Worm (Caenorhabditis elegans) whole organism, midembryonic: Measurements from ENCODE around the gene srxa-7.

Experiments
- T22C8.4 ChIP-seq: fragments of 200-800 bp; sonication (Bioruptor generic); IDR thresholded peaks from 2 replicates; pipeline ENCODE4 v1.3.6; 2022; ENCODE audit warnings: missing genetic modification characterization, missing compliant biosample characterization
- cog-1 ChIP-seq: sonication (generic microtip); optimal IDR thresholded peaks from 2 replicates; lab custom pipeline; 2016; ENCODE audit warnings: missing genetic modification characterization, missing compliant biosample characterization
- flt-1 ChIP-seq: fragments of 200-800 bp; sonication (Bioruptor generic); IDR thresholded peaks from 2 replicates; pipeline ENCODE4 v1.3.6; 2022; ENCODE audit warnings: missing genetic modification characterization, missing compliant biosample characterization
- klf-2 ChIP-seq: fragments of 200-800 bp; sonication (Bioruptor generic); conservative IDR thresholded peaks from 2 replicates; pipeline ENCODE4 v1.3.6; 2022; ENCODE audit warnings: missing genetic modification reagents, missing genetic modification characterization, missing compliant biosample characterization
- med-1 ChIP-seq: sonication (generic microtip); optimal IDR thresholded peaks from 2 replicates; lab custom pipeline; 2017; ENCODE audit warnings: missing genetic modification characterization, mild to moderate bottlenecking, missing compliant biosample characterization, antibody characterized with exemption, missing genetic modification reagents; ENCODE audit not compliant: insufficient read depth
- ref-1 ChIP-seq: fragments of 200-800 bp; sonication (Bioruptor generic); conservative IDR thresholded peaks from 2 replicates; pipeline ENCODE4 v1.3.6; 2022; ENCODE audit warnings: missing genetic modification reagents, missing genetic modification characterization, missing compliant biosample characterization
- tab-1 ChIP-seq: fragments of 200-800 bp; sonication (Bioruptor generic); IDR thresholded peaks from 2 replicates; pipeline ENCODE4 v1.3.6; 2022; ENCODE audit warnings: missing genetic modification characterization, missing compliant biosample characterization
- ztf-23 ChIP-seq: fragments of 200-800 bp; sonication (Bioruptor generic); IDR thresholded peaks from 2 replicates; pipeline ENCODE4 v1.3.6; 2022; ENCODE audit warnings: missing genetic modification reagents, missing genetic modification characterization, missing compliant biosample characterization
- ztf-29 ChIP-seq: fragments of 200-800 bp; sonication (Bioruptor generic); IDR thresholded peaks from 2 replicates; pipeline ENCODE4 v1.3.6; 2022; ENCODE audit warnings: missing genetic modification reagents, missing genetic modification characterization, missing compliant biosample characterization

DNA sequence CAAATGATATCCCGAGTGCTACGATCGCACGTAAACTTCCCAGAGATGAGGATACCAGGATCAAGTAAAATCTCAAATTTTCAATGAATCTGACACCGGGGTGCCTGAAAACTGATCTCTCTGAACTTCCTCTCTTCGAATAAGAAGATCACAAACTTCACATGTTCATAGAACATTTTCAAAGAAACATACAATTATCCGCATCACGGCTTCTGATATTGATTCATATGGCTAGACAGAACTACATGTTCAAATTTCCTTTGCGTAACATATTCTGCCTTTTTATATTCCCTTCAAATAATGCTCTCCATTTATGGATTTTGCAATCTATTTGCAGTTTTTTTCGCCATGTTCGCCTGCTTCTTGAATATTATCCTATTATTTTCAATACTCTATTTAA lies 10.3 kb upstream of the srxa-7 start, which contains the start of gene srbc-83:
- TF ChIP-seq ref-1 (no peak), med-1 (GFP tag; lab: Kevin White, UChicago) (no peak), flt-1 (GFP tag; lab: Robert Waterston, UW) (no peak), T22C8.4 (GFP tag; lab: Robert Waterston, UW) (no peak), ztf-29 (no peak), klf-2 (GFP tag; lab: Robert Waterston, UW) (no peak), tab-1 (GFP tag; lab: Robert Waterston, UW) (no peak), ztf-23 (no peak), cog-1 (tag; lab: Kevin White, UChicago) (no peak)
